Worm (Caenorhabditis elegans): ENCODE measurements around the gene dnj-18.

dnj-18 gene

DNA sequence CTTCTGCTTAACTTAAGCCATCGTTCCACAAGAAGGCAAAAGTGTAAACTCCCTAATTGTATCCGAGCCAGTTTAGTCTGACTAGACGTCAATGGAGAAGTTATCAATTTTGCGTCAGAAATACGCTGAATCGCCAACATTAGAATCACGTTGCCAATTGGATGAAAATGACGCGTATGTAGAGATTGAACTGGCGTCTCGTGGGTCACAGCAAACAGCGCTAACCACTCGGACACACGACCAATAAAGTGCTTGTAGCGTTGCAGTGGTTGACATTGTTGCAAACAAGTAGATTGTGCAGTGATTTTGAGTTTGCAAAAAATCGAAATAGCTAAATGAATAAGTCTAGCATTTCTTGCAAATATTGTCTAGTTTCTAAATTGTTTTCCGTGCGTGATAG, 8.3 kb upstream of the dnj-18 start (continued):
- TF ChIP-seq ceh-82 (tag; optimal IDR thresholded peaks at IDR 0.05) (peak; percentile 20 to 64 (median 61)), skn-1 (tag; optimal IDR thresholded peaks at IDR 0.05) (peak; percentile 47), isw-1 (GFP tag; IDR thresholded peaks at IDR 0.05) (no peak), nhr-84 (tag; optimal IDR thresholded peaks at IDR 0.05) (no peak), mep-1 (tag; optimal IDR thresholded peaks at IDR 0.05) (peak; percentile 87), C04F5.9 (tag; optimal IDR thresholded peaks at IDR 0.05) (peak; percentile 46), jun-1 (tag; optimal IDR thresholded peaks at IDR 0.05) (peak; percentile 37), egl-13 (tag; optimal IDR thresholded peaks at IDR 0.05) (no peak), fkh-8 (tag; optimal IDR thresholded peaks at IDR 0.05) (peak; percentile 20), C34B4.2 (tag; optimal IDR thresholded peaks at IDR 0.05) (no peak), nhr-12 (tag; optimal IDR thresholded peaks at IDR 0.05) (no peak), nhr-28 (tag; optimal IDR thresholded peaks at IDR 0.05) (no peak), lsy-2 (tag; optimal IDR thresholded peaks at IDR 0.05) (peak; percentile 64 to 79), snu-23 (GFP tag; optimal IDR thresholded peaks at IDR 0.05) (peak; percentile 87), mef-2 (tag; optimal IDR thresholded peaks at IDR 0.05) (peak; percentile 5), Y116A8C.19 (tag; optimal IDR thresholded peaks at IDR 0.05; ENCODE audit: borderline replicate concordance) (no peak), nhr-90 (tag; optimal IDR thresholded peaks at IDR 0.05; ENCODE audit: poor library complexity) (peak; percentile 85), xbp-1 (tag; optimal IDR thresholded peaks at IDR 0.05) (peak; percentile 61), ztf-11 (tag; optimal IDR thresholded peaks at IDR 0.05) (peak in 1 of 2 experiments; percentile 15), nhr-77 (tag; optimal IDR thresholded peaks at IDR 0.05) (peak; percentile 66), lin-14 (GFP tag; optimal IDR thresholded peaks at IDR 0.05) (peak; percentile 64), snpc-4 (tag; optimal IDR thresholded peaks at IDR 0.05) (no peak), mdl-1 (tag; optimal IDR thresholded peaks at IDR 0.05) (peak in 1 of 2 experiments; percentile 94), zag-1 (tag; optimal IDR thresholded peaks at IDR 0.05) (no peak), nhr-47 (tag; optimal IDR thresholded peaks at IDR 0.05) (peak; percentile 73), tlp-1 (tag; optimal IDR thresholded peaks at IDR 0.05) (no peak), lin-35 (GFP tag; optimal IDR thresholded peaks at IDR 0.05) (peak; percentile 41 to 86), ces-1 (GFP tag; optimal IDR thresholded peaks at IDR 0.05) (no peak), fos-1 (tag; optimal IDR thresholded peaks at IDR 0.05) (peak; percentile 34), aly-2 (tag; optimal IDR thresholded peaks at IDR 0.05) (peak; percentile 24), nhr-20 (tag; optimal IDR thresholded peaks at IDR 0.05) (peak; percentile 78), sox-4 (tag; optimal IDR thresholded peaks at IDR 0.05) (no peak), lin-13 (GFP tag; optimal IDR thresholded peaks at IDR 0.05) (peak; percentile 59), fkh-10 (GFP tag; optimal IDR thresholded peaks at IDR 0.05) (no peak), fkh-4 (tag; optimal IDR thresholded peaks at IDR 0.05; ENCODE audit: borderline replicate concordance) (no peak), zip-4 (GFP tag; optimal IDR thresholded peaks at IDR 0.05) (peak; percentile 4), unc-86 (tag; optimal IDR thresholded peaks at IDR 0.05) (peak; percentile 6), ztf-4 (tag; optimal IDR thresholded peaks at IDR 0.05) (peak; percentile 50)

DNA sequence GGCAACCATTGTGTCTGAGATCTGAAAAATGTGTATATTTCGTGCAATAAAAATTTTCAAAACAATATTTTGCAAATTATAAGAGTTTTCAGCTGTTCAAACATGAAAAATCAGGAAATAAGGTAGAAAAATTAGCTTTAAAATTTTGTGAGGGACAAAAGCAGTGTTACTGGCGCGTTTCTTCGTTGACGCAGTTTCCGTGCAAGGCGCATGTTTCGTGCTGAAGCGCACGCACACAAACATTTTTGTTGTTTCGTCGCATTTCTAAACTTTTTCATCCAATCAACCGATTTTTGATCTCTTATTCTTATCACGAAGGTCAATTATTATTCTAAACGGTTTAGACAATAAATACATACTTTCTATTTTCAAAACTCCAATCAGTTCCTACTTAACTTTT, 4.6 kb upstream of the dnj-18 start, which contains the start of gene nifk-1:
TSS of gene nifk-1 (minus strand) at position 27 of the 400 bp plus-strand sequence.
- TF ChIP-seq irx-1 (tag; optimal IDR thresholded peaks at IDR 0.05): no peak
- peak; percentile 37 for TF ChIP-seq tbx-2 (tag; optimal IDR thresholded peaks at IDR 0.05)
- peak; percentile 37 for TF ChIP-seq swsn-7 (tag; optimal IDR thresholded peaks at IDR 0.05)
- no peak for TF ChIP-seq C04F5.9 (tag; optimal IDR thresholded peaks at IDR 0.05)
- no peak for TF ChIP-seq unc-98 (GFP tag; IDR thresholded peaks at IDR 0.05)
- TF ChIP-seq C16A3.4 (tag; optimal IDR thresholded peaks at IDR 0.05): peak; percentile 80
- no peak for TF ChIP-seq ceh-90 (tag; optimal IDR thresholded peaks at IDR 0.05)
- peak; percentile 15 for TF ChIP-seq snpc-4 (tag; optimal IDR thresholded peaks at IDR 0.05)
- TF ChIP-seq lin-15B (tag; optimal IDR thresholded peaks at IDR 0.05): peak; percentile 19
- peak; percentile 28 for TF ChIP-seq skn-1 (tag; optimal IDR thresholded peaks at IDR 0.05)
- no peak for TF ChIP-seq egl-27 (tag; optimal IDR thresholded peaks at IDR 0.05)
- no peak for TF ChIP-seq grh-1 (GFP tag; IDR thresholded peaks at IDR 0.05)
- peak; percentile 66 to 78 for TF ChIP-seq efl-1 (optimal IDR thresholded peaks at IDR 0.05)
- TF ChIP-seq efl-1 (GFP tag; optimal IDR thresholded peaks at IDR 0.05 in 1 of 2): peak; percentile 75 to 94
- TF ChIP-seq F16B12.6 (tag; optimal IDR thresholded peaks at IDR 0.05): peak; percentile 46
- TF ChIP-seq dsc-1 (tag; optimal IDR thresholded peaks at IDR 0.05): no peak
- no peak for TF ChIP-seq ztf-11 (tag; optimal IDR thresholded peaks at IDR 0.05)
- TF ChIP-seq nhr-71 (tag; optimal IDR thresholded peaks at IDR 0.05): peak; percentile 73
- no peak for TF ChIP-seq unc-86 (tag; optimal IDR thresholded peaks at IDR 0.05)
- TF ChIP-seq elt-2 (tag; optimal IDR thresholded peaks at IDR 0.05): no peak
- no peak for TF ChIP-seq nhr-237 (tag; optimal IDR thresholded peaks at IDR 0.05)
- peak; percentile 21 for TF ChIP-seq jun-1 (tag; optimal IDR thresholded peaks at IDR 0.05)
- TF ChIP-seq ceh-8 (GFP tag; optimal IDR thresholded peaks at IDR 0.05): no peak
- TF ChIP-seq lsy-2 (tag; optimal IDR thresholded peaks at IDR 0.05): peak; percentile 75 to 84
